Worm (Caenorhabditis elegans): ENCODE results near the gene T06A10.2.

ce11 chrIV:16919212-16919775 is 23.9 kb downstream of the T06A10.2 start, which contains the start of the genes Y116A8C.470 and Y116A8C.463:
- TF ChIP-seq bed-2 (GFP tag; IDR thresholded peaks at IDR 0.05) (no peak), rcor-1 (GFP tag; IDR thresholded peaks at IDR 0.05) (no peak), Y53F4B.3 (GFP tag; IDR thresholded peaks at IDR 0.05) (no peak), F49E8.2 (tag; optimal IDR thresholded peaks at IDR 0.05; ENCODE audit: insufficient read depth) (no peak), pha-4 (tag; optimal IDR thresholded peaks at IDR 0.05) (no peak), madf-8 (GFP tag; conservative IDR thresholded peaks at IDR 0.05) (no peak), nfya-2 (GFP tag; IDR thresholded peaks at IDR 0.05) (no peak), F57A8.1 (GFP tag; optimal IDR thresholded peaks at IDR 0.05) (no peak), ama-1 (optimal IDR thresholded peaks at IDR 0.05) (no peak), ama-1 (GFP tag; optimal IDR thresholded peaks at IDR 0.05) (no peak), lin-26 (GFP tag; IDR thresholded peaks at IDR 0.05) (no peak), ets-4 (GFP tag; optimal IDR thresholded peaks at IDR 0.05) (no peak), F37B4.10 (GFP tag; IDR thresholded peaks at IDR 0.05) (no peak)
